Worm (Caenorhabditis elegans): ENCODE measurements around the gene srt-47.

The srt-47 gene

DNA sequence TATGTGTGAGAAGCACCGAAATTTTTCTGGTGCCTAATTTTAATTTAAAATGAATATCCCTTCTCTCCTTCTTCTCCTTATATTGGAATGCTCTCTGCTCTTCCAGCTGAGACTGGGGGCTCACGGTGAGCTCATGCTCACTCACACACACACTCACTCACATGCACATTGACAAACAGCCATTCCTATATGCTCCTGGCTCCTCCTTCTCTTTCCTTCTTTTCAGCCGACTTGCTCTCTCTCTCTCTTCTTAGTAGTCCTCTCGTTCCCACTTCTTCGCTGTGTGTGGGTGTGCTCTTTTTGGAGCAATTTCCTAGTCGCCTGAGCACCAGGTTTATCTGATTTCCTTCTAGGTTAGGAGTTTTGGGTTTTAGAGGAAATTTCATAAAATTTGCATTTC, 32.2 kb downstream of the srt-47 start:
- peak; percentile 65 for TF ChIP-seq C34F6.9 (tag; optimal IDR thresholded peaks at IDR 0.05)
- no peak for TF ChIP-seq nhr-21 (tag; optimal IDR thresholded peaks at IDR 0.05)
- TF ChIP-seq unc-62 (GFP tag; optimal IDR thresholded peaks at IDR 0.05), result no peak
- TF ChIP-seq F13H6.1 (tag; optimal IDR thresholded peaks at IDR 0.05), result peak; percentile 33
- TF ChIP-seq nhr-129 (tag; optimal IDR thresholded peaks at IDR 0.05), result peak; percentile 88
- TF ChIP-seq alr-1 (tag; optimal IDR thresholded peaks at IDR 0.05), result no peak
- peak in 1 of 2 experiments; percentile 52 for TF ChIP-seq lsy-2 (tag; optimal IDR thresholded peaks at IDR 0.05)
- TF ChIP-seq ZK546.5 (tag; optimal IDR thresholded peaks at IDR 0.05), result no peak
- no peak for TF ChIP-seq R02D3.7 (tag; optimal IDR thresholded peaks at IDR 0.05)
- no peak for TF ChIP-seq nhr-11 (tag; optimal IDR thresholded peaks at IDR 0.05)
- TF ChIP-seq sma-3 (GFP tag; optimal IDR thresholded peaks at IDR 0.05), result no peak
- peak; percentile 51 for TF ChIP-seq unc-55 (GFP tag; optimal IDR thresholded peaks at IDR 0.05)
- TF ChIP-seq zag-1 (tag; optimal IDR thresholded peaks at IDR 0.05), result peak; percentile 21
- TF ChIP-seq mdl-1 (tag; optimal IDR thresholded peaks at IDR 0.05), result no peak
- no peak for TF ChIP-seq elt-3 (tag; optimal IDR thresholded peaks at IDR 0.05)
- TF ChIP-seq lin-11 (tag; optimal IDR thresholded peaks at IDR 0.05), result peak; percentile 24

DNA sequence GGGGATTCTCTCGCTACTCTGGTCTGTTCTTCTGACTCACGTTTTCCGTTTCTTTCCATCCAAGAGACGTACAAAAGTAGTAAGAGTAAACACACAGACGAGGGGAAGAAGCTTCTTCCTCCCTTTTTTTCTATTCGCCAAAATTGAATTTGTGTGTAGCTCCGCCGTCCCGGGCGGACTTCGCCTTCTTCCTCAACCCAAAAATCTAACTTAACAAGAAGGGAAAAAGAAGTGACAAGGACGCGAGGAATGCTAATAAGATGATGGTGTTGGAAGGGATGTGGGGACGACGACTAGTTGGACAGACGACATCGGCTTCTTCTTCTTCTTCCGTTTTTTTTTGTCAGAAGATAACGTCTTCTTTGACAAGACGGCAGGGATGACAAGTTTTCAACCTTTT, 36.2 kb downstream of the srt-47 start:
- TF ChIP-seq C34F6.9 (tag; optimal IDR thresholded peaks at IDR 0.05), result peak; percentile 26
- peak; percentile 17 for TF ChIP-seq egl-27 (tag; optimal IDR thresholded peaks at IDR 0.05)
- TF ChIP-seq ceh-82 (tag; optimal IDR thresholded peaks at IDR 0.05), result no peak
- no peak for TF ChIP-seq nhr-11 (tag; optimal IDR thresholded peaks at IDR 0.05)
- TF ChIP-seq nhr-23 (tag; optimal IDR thresholded peaks at IDR 0.05), result no peak
- peak; percentile 66 for TF ChIP-seq sem-4 (tag; optimal IDR thresholded peaks at IDR 0.05)
- no peak for TF ChIP-seq skn-1 (tag; optimal IDR thresholded peaks at IDR 0.05)
- TF ChIP-seq F13H6.1 (tag; optimal IDR thresholded peaks at IDR 0.05), result peak; percentile 72
- TF ChIP-seq sma-9 (GFP tag; optimal IDR thresholded peaks at IDR 0.05), result peak; percentile 6
- TF ChIP-seq sma-9 (tag; optimal IDR thresholded peaks at IDR 0.05), result no peak
- TF ChIP-seq zag-1 (tag; optimal IDR thresholded peaks at IDR 0.05), result peak; percentile 65
- no peak for TF ChIP-seq nhr-21 (tag; optimal IDR thresholded peaks at IDR 0.05)
- TF ChIP-seq elt-1 (tag; optimal IDR thresholded peaks at IDR 0.05), result no peak
- TF ChIP-seq lsy-2 (tag; optimal IDR thresholded peaks at IDR 0.05), result peak in 1 of 2 experiments; percentile 21
- TF ChIP-seq nhr-129 (tag; optimal IDR thresholded peaks at IDR 0.05), result peak; percentile 55

DNA sequence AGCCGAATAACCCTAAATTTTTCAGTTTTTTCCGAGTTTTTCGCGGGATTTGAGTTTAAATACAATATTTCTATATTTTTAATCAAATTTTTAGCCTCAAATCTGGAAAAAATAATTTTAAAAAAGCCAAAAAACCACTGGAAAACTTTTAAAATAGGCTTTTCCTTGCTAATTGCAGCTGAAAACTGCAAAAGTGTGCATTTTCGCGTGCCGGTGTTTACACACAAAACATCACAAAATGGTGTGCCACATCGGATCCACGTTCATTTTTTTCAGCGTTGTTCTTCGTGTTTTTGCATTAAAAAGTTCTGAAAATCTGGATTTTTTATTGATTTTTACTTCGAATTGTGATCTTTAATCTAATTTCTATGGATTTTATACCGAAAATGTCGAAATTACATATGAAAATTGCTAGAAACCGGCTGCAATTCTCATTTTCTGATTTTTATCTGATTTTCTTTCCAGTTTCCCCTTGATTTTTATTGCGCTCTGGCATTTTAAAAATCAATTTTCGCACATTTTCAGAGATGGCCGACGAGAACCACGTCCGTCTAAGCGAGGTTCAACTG, 39.6 kb downstream of the srt-47 start, which contains the start of gene Y41E3.7:
Gene Y41E3.7, plus strand, starts transcription at position 519 of the 569 bp plus-strand sequence.
- TF ChIP-seq unc-55 (GFP tag; optimal IDR thresholded peaks at IDR 0.05), result peak; percentile 28
- TF ChIP-seq elt-1 (tag; optimal IDR thresholded peaks at IDR 0.05), result no peak
- no peak for TF ChIP-seq unc-39 (tag; optimal IDR thresholded peaks at IDR 0.05)
- TF ChIP-seq gmeb-1 (tag; optimal IDR thresholded peaks at IDR 0.05), result peak; percentile 14
- TF ChIP-seq nhr-129 (tag; optimal IDR thresholded peaks at IDR 0.05), result peak; percentile 54
- TF ChIP-seq unc-62 (GFP tag; optimal IDR thresholded peaks at IDR 0.05), result no peak
- no peak for TF ChIP-seq mbf-1 (tag; optimal IDR thresholded peaks at IDR 0.05)
- no peak for TF ChIP-seq ceh-82 (tag; optimal IDR thresholded peaks at IDR 0.05)
- TF ChIP-seq lsy-2 (tag; optimal IDR thresholded peaks at IDR 0.05), result peak in 1 of 2 experiments; percentile 34

DNA sequence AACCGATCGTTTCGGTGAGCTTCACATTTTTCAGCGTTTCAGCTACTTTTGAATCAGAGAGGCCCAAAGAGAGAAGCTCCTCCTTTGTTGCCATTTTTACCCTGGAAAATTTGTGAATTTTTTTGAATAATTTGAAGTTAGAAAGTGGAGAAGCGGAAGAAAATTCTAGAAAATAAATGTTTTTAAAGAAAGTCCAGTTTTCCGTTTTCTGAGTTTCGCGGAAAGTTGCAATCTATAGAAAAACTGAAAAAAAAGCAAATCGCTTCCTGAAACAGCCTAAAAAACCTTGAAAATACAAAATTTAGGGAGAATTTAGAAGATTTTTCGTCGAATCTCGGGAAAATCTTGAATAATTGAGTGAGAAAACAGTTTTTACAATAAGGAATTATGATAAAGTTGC, 40.1 kb downstream of the srt-47 start, which contains the start of gene qars-1:
Gene qars-1, minus strand, starts transcription at position 101 of the 400 bp plus-strand sequence.
- TF ChIP-seq R02D3.7 (tag; optimal IDR thresholded peaks at IDR 0.05) (no peak), Y55F3AM.14 (GFP tag; optimal IDR thresholded peaks at IDR 0.05) (no peak), unc-55 (GFP tag; optimal IDR thresholded peaks at IDR 0.05) (no peak), skn-1 (tag; optimal IDR thresholded peaks at IDR 0.05) (no peak), fos-1 (tag; optimal IDR thresholded peaks at IDR 0.05) (no peak), nhr-77 (tag; optimal IDR thresholded peaks at IDR 0.05) (no peak), nhr-6 (tag; optimal IDR thresholded peaks at IDR 0.05) (no peak), sma-3 (GFP tag; optimal IDR thresholded peaks at IDR 0.05) (no peak), mdl-1 (tag; optimal IDR thresholded peaks at IDR 0.05) (no peak), ztf-11 (tag; optimal IDR thresholded peaks at IDR 0.05) (no peak), nhr-237 (tag; optimal IDR thresholded peaks at IDR 0.05) (no peak), aly-2 (tag; optimal IDR thresholded peaks at IDR 0.05) (no peak), sma-9 (GFP tag; optimal IDR thresholded peaks at IDR 0.05) (no peak), sma-9 (tag; optimal IDR thresholded peaks at IDR 0.05) (no peak), unc-39 (tag; optimal IDR thresholded peaks at IDR 0.05) (no peak), zag-1 (tag; optimal IDR thresholded peaks at IDR 0.05) (no peak), egl-27 (tag; optimal IDR thresholded peaks at IDR 0.05) (no peak), ztf-4 (tag; optimal IDR thresholded peaks at IDR 0.05) (no peak), crh-2 (tag; optimal IDR thresholded peaks at IDR 0.05) (no peak)
